Fruit fly (Drosophila melanogaster) whole organism, wandering third instar larva: ENCODE results near the gene Herc4.

Source experiments
- Abd-B ChIP-seq: fragments of >200 bp; optimal IDR thresholded peaks from 2 replicates; lab custom pipeline; 2017; ENCODE audit warnings: missing biosample characterization, missing genetic modification characterization
- CG32264 ChIP-seq: fragments of 200-800 bp; sonication (Bioruptor generic); optimal IDR thresholded peaks from 2 replicates; lab custom pipeline; 2016; ENCODE audit warnings: missing biosample characterization, missing genetic modification characterization
- CG9705 ChIP-seq: fragments of 200-800 bp; sonication (Bioruptor generic); optimal IDR thresholded peaks from 2 replicates; lab custom pipeline; 2018; ENCODE audit warnings: missing biosample characterization, mild to moderate bottlenecking, missing genetic modification characterization
- CrebA ChIP-seq: fragments of 200-800 bp; sonication (Bioruptor generic); optimal IDR thresholded peaks from 2 replicates; lab custom pipeline; 2016; ENCODE audit warnings: missing biosample characterization, mild to moderate bottlenecking, missing genetic modification characterization, borderline replicate concordance
- Dfd ChIP-seq: fragments of >200 bp; optimal IDR thresholded peaks from 2 replicates; lab custom pipeline; 2017; ENCODE audit warnings: missing biosample characterization, missing genetic modification characterization
- Dif ChIP-seq: fragments of 200-275, 200-300 bp; sonication (Bioruptor generic); optimal IDR thresholded peaks from 2 replicates; lab custom pipeline; 2018; ENCODE audit warnings: missing biosample characterization, missing genetic modification characterization; ENCODE audit not compliant: partially characterized antibody
- GATAd ChIP-seq: sonication (Bioruptor generic); optimal IDR thresholded peaks from 2 replicates; lab custom pipeline; 2016; ENCODE audit warnings: missing biosample characterization, missing genetic modification characterization
- HLH106 ChIP-seq: fragments of 200-800 bp; optimal IDR thresholded peaks from 3 replicates; lab custom pipeline; 2019; ENCODE audit warnings: missing biosample characterization, mild to moderate bottlenecking, missing genetic modification characterization, moderate library complexity
- Hnf4 ChIP-seq: fragments of 200-800 bp; sonication (Bioruptor generic); optimal IDR thresholded peaks from 2 replicates; lab custom pipeline; 2016; ENCODE audit warnings: missing biosample characterization, mild to moderate bottlenecking, missing genetic modification characterization
- Jra ChIP-seq: sonication (Bioruptor generic); optimal IDR thresholded peaks from 2 replicates; lab custom pipeline; 2016; ENCODE audit warnings: missing biosample characterization, missing genetic modification characterization
- N ChIP-seq: fragments of >200 bp; optimal IDR thresholded peaks from 2 replicates; lab custom pipeline; 2018; ENCODE audit warnings: missing biosample characterization, missing external identifiers, missing genetic modification characterization
- OdsH ChIP-seq: fragments of 200-800 bp; sonication (Bioruptor generic); optimal IDR thresholded peaks from 2 replicates; lab custom pipeline; 2016; ENCODE audit warnings: missing biosample characterization, mild to moderate bottlenecking, missing genetic modification characterization
- Rel ChIP-seq, 2 experiments: fragments of 200-800 bp; sonication (Bioruptor generic) in 1 of 2; optimal IDR thresholded peaks; 2 replicates in 1 of 2; 3 replicates in 1 of 2; lab custom pipeline; 2016 to 2019; ENCODE audit warnings: mild to moderate bottlenecking in 2 of 2, missing biosample characterization in 2 of 2, missing genetic modification characterization in 2 of 2, moderate library complexity in 1 of 2
- Sp1 ChIP-seq: fragments of 200-800 bp; sonication (Bioruptor generic); optimal IDR thresholded peaks from 3 replicates; lab custom pipeline; 2019; ENCODE audit warnings: missing biosample characterization, mild to moderate bottlenecking, missing genetic modification characterization, moderate library complexity
- Vsx2 ChIP-seq: fragments of 200-300, 225-300 bp; sonication (Bioruptor generic); optimal IDR thresholded peaks from 2 replicates; lab custom pipeline; 2018; ENCODE audit warnings: missing biosample characterization, missing genetic modification characterization; ENCODE audit not compliant: partially characterized antibody
- br ChIP-seq: fragments of 200-800 bp; sonication (Bioruptor generic); optimal IDR thresholded peaks from 2 replicates; lab custom pipeline; 2016; ENCODE audit warnings: missing biosample characterization, missing genetic modification characterization
- dl ChIP-seq, 2 experiments: fragments of 175-275, 200-275 bp in 1 of 2; fragments of 200-275 bp in 1 of 2; sonication (Bioruptor generic); optimal IDR thresholded peaks; lab custom pipeline; 2018; ENCODE audit warnings: mild to moderate bottlenecking in 2 of 2, missing biosample characterization in 2 of 2, missing genetic modification characterization in 2 of 2, moderate library complexity in 2 of 2; ENCODE audit not compliant: partially characterized antibody in 2 of 2, insufficient read depth in 1 of 2
- dmrt93B ChIP-seq: fragments of 200-800 bp; sonication (Bioruptor generic); optimal IDR thresholded peaks from 2 replicates; lab custom pipeline; 2018; ENCODE audit warnings: missing biosample characterization, mild to moderate bottlenecking, missing genetic modification characterization
- dsf ChIP-seq: sonication (Bioruptor generic); optimal IDR thresholded peaks from 2 replicates; lab custom pipeline; 2016; ENCODE audit warnings: missing biosample characterization, missing genetic modification characterization, borderline replicate concordance
- ey ChIP-seq: fragments of 200-800 bp; sonication (Bioruptor generic); optimal IDR thresholded peaks from 2 replicates; lab custom pipeline; 2016; ENCODE audit warnings: missing biosample characterization, missing genetic modification characterization
- foxo ChIP-seq, 2 experiments: fragments of 200-800 bp; sonication (Bioruptor generic); optimal IDR thresholded peaks; 2 replicates in 1 of 2; 3 replicates in 1 of 2; lab custom pipeline; 2016 to 2017; ENCODE audit warnings: missing biosample characterization in 2 of 2, missing genetic modification characterization in 2 of 2
- fru ChIP-seq: fragments of 200-800 bp; sonication (Bioruptor generic); optimal IDR thresholded peaks from 3 replicates; lab custom pipeline; 2016; ENCODE audit warnings: missing biosample characterization, mild to moderate bottlenecking, missing genetic modification characterization
- h ChIP-seq: fragments of 200-800 bp; sonication (Bioruptor generic); optimal IDR thresholded peaks from 3 replicates; lab custom pipeline; 2016; ENCODE audit warnings: missing biosample characterization, mild to moderate bottlenecking, missing genetic modification characterization
- jim ChIP-seq: fragments of 175-275, 200-325 bp; sonication (Bioruptor generic); optimal IDR thresholded peaks from 2 replicates; lab custom pipeline; 2016; ENCODE audit warnings: missing biosample characterization, mild to moderate bottlenecking, missing genetic modification characterization
- lola ChIP-seq: fragments of >200 bp; optimal IDR thresholded peaks from 2 replicates; lab custom pipeline; 2017; ENCODE audit warnings: missing biosample characterization, missing genetic modification characterization
- psq ChIP-seq: fragments of 200-800 bp; sonication (Bioruptor generic); optimal IDR thresholded peaks from 3 replicates; lab custom pipeline; 2017; ENCODE audit warnings: missing biosample characterization, mild to moderate bottlenecking, missing genetic modification characterization, moderate library complexity
- rgr ChIP-seq: fragments of 200-800 bp; sonication (Bioruptor generic); optimal IDR thresholded peaks from 3 replicates; lab custom pipeline; 2016; ENCODE audit warnings: missing biosample characterization, mild to moderate bottlenecking, missing genetic modification characterization
- sage ChIP-seq: fragments of 200-800 bp; sonication (Bioruptor generic); optimal IDR thresholded peaks from 2 replicates; lab custom pipeline; 2016; ENCODE audit warnings: missing biosample characterization, mild to moderate bottlenecking, missing genetic modification characterization
- sv ChIP-seq: fragments of 200-800 bp; sonication (Bioruptor generic); optimal IDR thresholded peaks from 3 replicates; lab custom pipeline; 2016; ENCODE audit warnings: missing biosample characterization, missing genetic modification characterization
- tai ChIP-seq: sonication (Bioruptor generic); optimal IDR thresholded peaks from 2 replicates; lab custom pipeline; 2016; ENCODE audit warnings: missing biosample characterization, missing genetic modification characterization
- woc ChIP-seq: sonication (Bioruptor generic); optimal IDR thresholded peaks from 2 replicates; lab custom pipeline; 2016; ENCODE audit warnings: missing biosample characterization, mild to moderate bottlenecking, missing genetic modification characterization

Gene Herc4

dm6 chr3L:1322159-1322558 lies 8.7 kb downstream of the Herc4 start:
- TF ChIP-seq Dfd (GFP tag; lab: Kevin White, UChicago) = peak; percentile 99
- TF ChIP-seq woc (GFP tag; lab: Kevin White, UChicago) = no peak

- TF ChIP-seq rgr (GFP tag; lab: Kevin White, UChicago) (no peak), Rel (GFP tag; optimal IDR thresholded peaks at IDR 0.05; lab: Kevin White, UChicago) (no peak), Rel (tag; optimal IDR thresholded peaks at IDR 0.05; lab: Kevin White, UChicago) (no peak), br (GFP tag; lab: Kevin White, UChicago) (no peak), CG32264 (GFP tag; lab: Kevin White, UChicago) (no peak), GATAd (no peak), woc (GFP tag; lab: Kevin White, UChicago) (no peak), fru (GFP tag; lab: Kevin White, UChicago) (no peak), CG9705 (GFP tag; lab: Kevin White, UChicago) (no peak), jim (GFP tag; lab: Kevin White, UChicago) (no peak), Vsx2 (GFP tag; lab: Kevin White, UChicago) (no peak), tai (GFP tag; lab: Kevin White, UChicago) (no peak), N (GFP tag; lab: Kevin White, UChicago) (no peak), dmrt93B (GFP tag; lab: Kevin White, UChicago) (no peak), Abd-B (GFP tag; lab: Kevin White, UChicago) (no peak), h (GFP tag; lab: Kevin White, UChicago) (no peak)
Measured at dm6 chr3L:1322706-1323105, 9.2 kb downstream of the Herc4 start, which contains the start of gene CG9184. Gene CG9184, minus strand, starts transcription at chr3L:1322806.

- TF ChIP-seq CrebA (no peak), br (GFP tag; lab: Kevin White, UChicago) (peak; percentile 35), woc (GFP tag; lab: Kevin White, UChicago) (no peak), psq (GFP tag; lab: Kevin White, UChicago) (peak; percentile 23), jim (GFP tag; lab: Kevin White, UChicago) (no peak), fru (GFP tag; lab: Kevin White, UChicago) (peak; percentile 36), sage (GFP tag; lab: Kevin White, UChicago) (no peak), sv (peak; percentile 54), Jra (no peak), rgr (GFP tag; lab: Kevin White, UChicago) (peak; percentile 50), h (GFP tag; lab: Kevin White, UChicago) (no peak), dsf (no peak), Sp1 (GFP tag; lab: Kevin White, UChicago) (peak; percentile 15), Dif (GFP tag; lab: Kevin White, UChicago) (no peak), Dfd (GFP tag; lab: Kevin White, UChicago) (no peak), OdsH (GFP tag; lab: Kevin White, UChicago) (peak; percentile 39), ey (GFP tag; lab: Kevin White, UChicago) (peak; percentile 52), HLH106 (tag; lab: Kevin White, UChicago) (peak; percentile 26), foxo (GFP tag; optimal IDR thresholded peaks at IDR 0.05; lab: Kevin White, UChicago) (peak in 1 of 2 experiments; percentile 40), lola (no peak), N (GFP tag; lab: Kevin White, UChicago) (no peak)
Measured at dm6 chr3L:1323136-1323535, 9.6 kb downstream of the Herc4 start.

- TF ChIP-seq Rel (GFP tag; optimal IDR thresholded peaks at IDR 0.05; lab: Kevin White, UChicago) = peak; percentile 17
- no peak for TF ChIP-seq Rel (tag; optimal IDR thresholded peaks at IDR 0.05; lab: Kevin White, UChicago)
- TF ChIP-seq Hnf4 (GFP tag; lab: Kevin White, UChicago) = no peak
- TF ChIP-seq br (GFP tag; lab: Kevin White, UChicago) = peak; percentile 26
- peak; percentile 29 for TF ChIP-seq Sp1 (GFP tag; lab: Kevin White, UChicago)
- TF ChIP-seq dl (GFP tag; optimal IDR thresholded peaks at IDR 0.05; lab: Kevin White, UChicago; ENCODE audit: insufficient read depth in 1 of 2, partially characterized antibody in 2 of 2) = peak; percentile 18 to 52
- no peak for TF ChIP-seq CrebA
- TF ChIP-seq, all 38 proteins: peak for 4
Measured at dm6 chr3L:1324818-1325625, 11.5 kb downstream of the Herc4 start.
